Worm (Caenorhabditis elegans): ENCODE data around the gene F13A7.12.
A peak's percentile ranks its signal among the peaks of the same experiment; 100 is the strongest.

Gene F13A7.12

ce11 chrV:16401519-16401918, 5.7 kb downstream of the F13A7.12 start, which contains the start of gene F13A7.14:
F13A7.14 (plus strand) TSS chrV:16401891.
- no peak for TF ChIP-seq daf-12 (tag; optimal IDR thresholded peaks at IDR 0.05)
- peak; percentile 81 for TF ChIP-seq nhr-23 (tag; optimal IDR thresholded peaks at IDR 0.05)
- TF ChIP-seq mdl-1 (tag; optimal IDR thresholded peaks at IDR 0.05): no peak
- TF ChIP-seq hmg-11 (tag; optimal IDR thresholded peaks at IDR 0.05): peak; percentile 63
- no peak for TF ChIP-seq unc-39 (tag; optimal IDR thresholded peaks at IDR 0.05)
- TF ChIP-seq ztf-4 (tag; optimal IDR thresholded peaks at IDR 0.05): no peak
- peak; percentile 73 for TF ChIP-seq pha-4 (tag; optimal IDR thresholded peaks at IDR 0.05)
- no peak for TF ChIP-seq ceh-16 (tag; optimal IDR thresholded peaks at IDR 0.05)
- TF ChIP-seq ceh-28 (tag; optimal IDR thresholded peaks at IDR 0.05): peak; percentile 16
- TF ChIP-seq lsy-12 (tag; optimal IDR thresholded peaks at IDR 0.05): peak; percentile 73
- peak; percentile 45 for TF ChIP-seq nhr-25 (tag; optimal IDR thresholded peaks at IDR 0.05)
- peak; percentile 14 for TF ChIP-seq fkh-10 (GFP tag; optimal IDR thresholded peaks at IDR 0.05)
- TF ChIP-seq R02D3.7 (tag; optimal IDR thresholded peaks at IDR 0.05): peak; percentile 59
- TF ChIP-seq nhr-67 (tag; optimal IDR thresholded peaks at IDR 0.05): no peak
- peak; percentile 29 for TF ChIP-seq skn-1 (tag; optimal IDR thresholded peaks at IDR 0.05)
- no peak for TF ChIP-seq eor-1 (tag; optimal IDR thresholded peaks at IDR 0.05)
- peak; percentile 26 for TF ChIP-seq pqm-1 (tag; optimal IDR thresholded peaks at IDR 0.05)
- TF ChIP-seq jun-1 (tag; optimal IDR thresholded peaks at IDR 0.05): no peak
- no peak for TF ChIP-seq unc-62 (GFP tag; optimal IDR thresholded peaks at IDR 0.05)
- TF ChIP-seq aly-2 (tag; optimal IDR thresholded peaks at IDR 0.05): no peak
- TF ChIP-seq fos-1 (tag; optimal IDR thresholded peaks at IDR 0.05): no peak
- TF ChIP-seq nhr-76 (tag; optimal IDR thresholded peaks at IDR 0.05): no peak
- no peak for TF ChIP-seq nhr-237 (tag; optimal IDR thresholded peaks at IDR 0.05)
- peak; percentile 17 for TF ChIP-seq elt-1 (tag; optimal IDR thresholded peaks at IDR 0.05)
- TF ChIP-seq egl-27 (tag; optimal IDR thresholded peaks at IDR 0.05): no peak
- no peak for TF ChIP-seq zag-1 (tag; optimal IDR thresholded peaks at IDR 0.05)
- no peak for TF ChIP-seq egl-5 (tag; optimal IDR thresholded peaks at IDR 0.05)
- peak; percentile 65 for TF ChIP-seq lin-39 (tag; optimal IDR thresholded peaks at IDR 0.05)
- no peak for TF ChIP-seq ceh-82 (tag; optimal IDR thresholded peaks at IDR 0.05)
- TF ChIP-seq nhr-11 (tag; optimal IDR thresholded peaks at IDR 0.05): no peak
- no peak for TF ChIP-seq nhr-12 (tag; optimal IDR thresholded peaks at IDR 0.05)
- TF ChIP-seq nfya-1 (tag; optimal IDR thresholded peaks at IDR 0.05; ENCODE audit: insufficient read depth): peak; percentile 83
- no peak for TF ChIP-seq tbx-2 (tag; optimal IDR thresholded peaks at IDR 0.05)
- TF ChIP-seq snpc-4 (tag; optimal IDR thresholded peaks at IDR 0.05): peak; percentile 88
- no peak for TF ChIP-seq ztf-11 (tag; optimal IDR thresholded peaks at IDR 0.05)
- TF ChIP-seq nhr-43 (tag; optimal IDR thresholded peaks at IDR 0.05; ENCODE audit: poor library complexity, severe bottlenecking): peak; percentile 90
- no peak for TF ChIP-seq ZK546.5 (tag; optimal IDR thresholded peaks at IDR 0.05)
- TF ChIP-seq elt-2 (tag; optimal IDR thresholded peaks at IDR 0.05): peak; percentile 41
- peak; percentile 76 for TF ChIP-seq lin-15B (tag; optimal IDR thresholded peaks at IDR 0.05)
- no peak for TF ChIP-seq ama-1 (optimal IDR thresholded peaks at IDR 0.05)
- TF ChIP-seq fkh-2 (tag; optimal IDR thresholded peaks at IDR 0.05): no peak
- TF ChIP-seq nhr-77 (tag; optimal IDR thresholded peaks at IDR 0.05): no peak
- no peak for TF ChIP-seq ceh-9 (tag; optimal IDR thresholded peaks at IDR 0.05)
- TF ChIP-seq nhr-28 (tag; optimal IDR thresholded peaks at IDR 0.05): no peak
- TF ChIP-seq mml-1 (tag; optimal IDR thresholded peaks at IDR 0.05): no peak
- no peak for TF ChIP-seq elt-3 (tag; optimal IDR thresholded peaks at IDR 0.05)
- no peak for TF ChIP-seq sea-2 (GFP tag; optimal IDR thresholded peaks at IDR 0.05)

DNA sequence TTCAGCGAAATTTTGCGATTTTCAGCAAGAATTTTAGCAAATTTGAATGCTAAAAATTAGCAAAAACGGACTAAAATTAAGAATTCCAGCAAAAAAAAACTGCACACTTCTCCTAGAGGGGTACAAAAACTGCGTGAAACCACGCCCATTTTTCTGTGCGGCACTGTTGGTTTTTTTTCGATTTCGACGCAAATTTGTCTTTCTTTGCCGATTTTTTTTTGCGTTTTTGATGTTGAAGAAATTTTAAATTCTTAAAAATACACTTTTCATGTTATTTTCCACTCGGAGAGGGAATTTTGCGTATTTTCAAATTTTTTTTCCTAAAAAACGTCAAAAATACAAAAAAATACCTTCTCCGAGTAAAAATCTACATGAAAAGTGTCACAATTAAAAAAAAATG, 8.1 kb downstream of the F13A7.12 start, which contains the start of gene syp-1:
syp-1 (plus strand) TSS at position 301 of the 400 bp plus-strand sequence.
- no peak for TF ChIP-seq hmg-11 (tag; optimal IDR thresholded peaks at IDR 0.05)
- TF ChIP-seq tbx-2 (tag; optimal IDR thresholded peaks at IDR 0.05): no peak
- no peak for TF ChIP-seq ceh-9 (tag; optimal IDR thresholded peaks at IDR 0.05)
- TF ChIP-seq eor-1 (tag; optimal IDR thresholded peaks at IDR 0.05): no peak
- TF ChIP-seq nhr-237 (tag; optimal IDR thresholded peaks at IDR 0.05): no peak
- no peak for TF ChIP-seq ceh-28 (tag; optimal IDR thresholded peaks at IDR 0.05)
- no peak for TF ChIP-seq ZK546.5 (tag; optimal IDR thresholded peaks at IDR 0.05)
- no peak for TF ChIP-seq jun-1 (tag; optimal IDR thresholded peaks at IDR 0.05)
- TF ChIP-seq R02D3.7 (tag; optimal IDR thresholded peaks at IDR 0.05): no peak
- no peak for TF ChIP-seq ztf-11 (tag; optimal IDR thresholded peaks at IDR 0.05)
- TF ChIP-seq egl-27 (tag; optimal IDR thresholded peaks at IDR 0.05): no peak
- TF ChIP-seq pha-4 (tag; optimal IDR thresholded peaks at IDR 0.05): no peak
- TF ChIP-seq nhr-23 (tag; optimal IDR thresholded peaks at IDR 0.05): no peak
- TF ChIP-seq mdl-1 (tag; optimal IDR thresholded peaks at IDR 0.05): no peak
- TF ChIP-seq mml-1 (tag; optimal IDR thresholded peaks at IDR 0.05): no peak
- no peak for TF ChIP-seq aly-2 (tag; optimal IDR thresholded peaks at IDR 0.05)
- TF ChIP-seq ama-1 (optimal IDR thresholded peaks at IDR 0.05): no peak
- no peak for TF ChIP-seq nhr-12 (tag; optimal IDR thresholded peaks at IDR 0.05)
- no peak for TF ChIP-seq sea-2 (GFP tag; optimal IDR thresholded peaks at IDR 0.05)
